Fruit fly (Drosophila melanogaster): ENCODE measurements around the gene CG46317.

The CG46317 gene

dm6 chrX:14260863-14261262 lies at the start of gene CG46317, which contains the start of gene Tat:
Gene CG46317, plus strand, starts transcription at chrX:14261223.
Gene Tat, plus strand, starts transcription at chrX:14261223.
- TF ChIP-seq sage (GFP tag; optimal IDR thresholded peaks at IDR 0.05) = no peak

dm6 chrX:14211250-14211944 lies 49.6 kb upstream of the CG46317 start:
- TF ChIP-seq ey (GFP tag; optimal IDR thresholded peaks at IDR 0.05) = no peak
- peak; percentile 23 for TF ChIP-seq woc (GFP tag; optimal IDR thresholded peaks at IDR 0.05)
- peak in 1 of 2 experiments; percentile 44 for TF ChIP-seq dl (GFP tag; optimal IDR thresholded peaks at IDR 0.05; ENCODE audit: insufficient read depth in 1 of 2, partially characterized antibody in 2 of 2)
- peak; percentile 55 for TF ChIP-seq psq (GFP tag; optimal IDR thresholded peaks at IDR 0.05)
- TF ChIP-seq dmrt93B (GFP tag; optimal IDR thresholded peaks at IDR 0.05) = no peak
- peak; percentile 31 for TF ChIP-seq fru (GFP tag; optimal IDR thresholded peaks at IDR 0.05)
- peak; percentile 29 for TF ChIP-seq CrebA (GFP tag; optimal IDR thresholded peaks at IDR 0.05; ENCODE audit: borderline replicate concordance)
- peak; percentile 24 for TF ChIP-seq Vsx2 (GFP tag; optimal IDR thresholded peaks at IDR 0.05; ENCODE audit: partially characterized antibody)
- TF ChIP-seq Rel (GFP tag; optimal IDR thresholded peaks at IDR 0.05) = no peak
- peak; percentile 53 for TF ChIP-seq Rel (tag; optimal IDR thresholded peaks at IDR 0.05)
- TF ChIP-seq h (GFP tag; optimal IDR thresholded peaks at IDR 0.05) = peak; percentile 2
- peak in 1 of 2 experiments; percentile 7 for TF ChIP-seq foxo (GFP tag; optimal IDR thresholded peaks at IDR 0.05)
- no peak for TF ChIP-seq brk (GFP tag; optimal IDR thresholded peaks at IDR 0.05)
- peak; percentile 66 for TF ChIP-seq Dif (GFP tag; optimal IDR thresholded peaks at IDR 0.05; ENCODE audit: partially characterized antibody)

dm6 chrX:14212147-14212792 lies 48.8 kb upstream of the CG46317 start:
- TF ChIP-seq h (GFP tag; optimal IDR thresholded peaks at IDR 0.05) (no peak), Rel (GFP tag; optimal IDR thresholded peaks at IDR 0.05) (no peak), Rel (tag; optimal IDR thresholded peaks at IDR 0.05) (no peak), dl (GFP tag; optimal IDR thresholded peaks at IDR 0.05; ENCODE audit: insufficient read depth in 1 of 2, partially characterized antibody in 2 of 2) (peak; percentile 54 to 85), Vsx2 (GFP tag; optimal IDR thresholded peaks at IDR 0.05; ENCODE audit: partially characterized antibody) (peak; percentile 53), Dif (GFP tag; optimal IDR thresholded peaks at IDR 0.05; ENCODE audit: partially characterized antibody) (peak; percentile 74)

- TF ChIP-seq psq (GFP tag; optimal IDR thresholded peaks at IDR 0.05) = no peak
- no peak for TF ChIP-seq HLH106 (tag; optimal IDR thresholded peaks at IDR 0.05)
- no peak for TF ChIP-seq CrebA (GFP tag; optimal IDR thresholded peaks at IDR 0.05; ENCODE audit: borderline replicate concordance)
- no peak for TF ChIP-seq woc (GFP tag; optimal IDR thresholded peaks at IDR 0.05)
- TF ChIP-seq Dfd (GFP tag; optimal IDR thresholded peaks at IDR 0.05) = peak; percentile 81
- no peak for TF ChIP-seq brk (GFP tag; optimal IDR thresholded peaks at IDR 0.05)
- TF ChIP-seq N (GFP tag; optimal IDR thresholded peaks at IDR 0.05) = no peak
These were observed 47.4 kb upstream of the CG46317 start for dm6 chrX:14213509-14214154.

dm6 chrX:14214505-14215449 lies 46.2 kb upstream of the CG46317 start:
- TF ChIP-seq Sp1 (GFP tag; optimal IDR thresholded peaks at IDR 0.05) (peak; percentile 53), jim (GFP tag; optimal IDR thresholded peaks at IDR 0.05) (no peak), psq (GFP tag; optimal IDR thresholded peaks at IDR 0.05) (no peak), usp (GFP tag; optimal IDR thresholded peaks at IDR 0.05) (no peak), Hnf4 (GFP tag; optimal IDR thresholded peaks at IDR 0.05) (no peak), N (GFP tag; optimal IDR thresholded peaks at IDR 0.05) (no peak), foxo (GFP tag; optimal IDR thresholded peaks at IDR 0.05) (peak in 1 of 2 experiments; percentile 33), HLH106 (tag; optimal IDR thresholded peaks at IDR 0.05) (peak; percentile 61), CG9705 (GFP tag; optimal IDR thresholded peaks at IDR 0.05) (no peak), pan (optimal IDR thresholded peaks at IDR 0.05) (no peak), CrebA (GFP tag; optimal IDR thresholded peaks at IDR 0.05; ENCODE audit: borderline replicate concordance) (no peak), Hr83 (GFP tag; optimal IDR thresholded peaks at IDR 0.05; ENCODE audit: poor library complexity, severe bottlenecking) (no peak), Rel (GFP tag; optimal IDR thresholded peaks at IDR 0.05) (no peak), Rel (tag; optimal IDR thresholded peaks at IDR 0.05) (no peak), GATAd (GFP tag; optimal IDR thresholded peaks at IDR 0.05) (no peak), Dfd (GFP tag; optimal IDR thresholded peaks at IDR 0.05) (no peak), rgr (GFP tag; optimal IDR thresholded peaks at IDR 0.05) (peak; percentile 41), Myc (optimal IDR thresholded peaks at IDR 0.05) (no peak), fru (GFP tag; optimal IDR thresholded peaks at IDR 0.05) (no peak), sv (GFP tag; optimal IDR thresholded peaks at IDR 0.05) (no peak), sage (GFP tag; optimal IDR thresholded peaks at IDR 0.05) (no peak), h (GFP tag; optimal IDR thresholded peaks at IDR 0.05) (peak; percentile 9), tai (GFP tag; optimal IDR thresholded peaks at IDR 0.05) (peak; percentile 15), lola (GFP tag; optimal IDR thresholded peaks at IDR 0.05) (no peak), dmrt93B (GFP tag; optimal IDR thresholded peaks at IDR 0.05) (peak; percentile 26), CG32264 (GFP tag; optimal IDR thresholded peaks at IDR 0.05) (no peak), woc (GFP tag; optimal IDR thresholded peaks at IDR 0.05) (no peak), Hr78 (GFP tag; optimal IDR thresholded peaks at IDR 0.05) (no peak)
